Worm (Caenorhabditis elegans) whole organism, late embryonic: Measurements from ENCODE around the gene F58F9.6.

Experiments used
- C08G9.2 ChIP-seq: sonication (generic microtip); optimal IDR thresholded peaks from 2 replicates; lab custom pipeline; 2016; ENCODE audit warnings: mild to moderate bottlenecking, missing genetic modification characterization, moderate library complexity, missing compliant biosample characterization
- T23F11.4 ChIP-seq: fragments of 200-800 bp; sonication (Bioruptor generic); optimal IDR thresholded peaks from 2 replicates; lab custom pipeline; 2018; ENCODE audit warnings: mild to moderate bottlenecking, missing genetic modification characterization, missing compliant biosample characterization
- Y22D7AL.16 ChIP-seq: sonication (generic microtip); optimal IDR thresholded peaks from 2 replicates; lab custom pipeline; 2016; ENCODE audit warnings: missing genetic modification characterization, missing compliant biosample characterization
- ama-1 ChIP-seq: fragments of 150-350 bp; optimal IDR thresholded peaks from 2 replicates; lab custom pipeline; 2014
- ceh-45 ChIP-seq: fragments of 200-800 bp; sonication (Bioruptor generic); IDR thresholded peaks from 2 replicates; pipeline ENCODE4 v1.3.6; 2022; ENCODE audit warnings: missing genetic modification reagents, missing genetic modification characterization, missing compliant biosample characterization
- ceh-48 ChIP-seq: sonication (generic microtip); optimal IDR thresholded peaks from 2 replicates; lab custom pipeline; 2016; ENCODE audit warnings: missing genetic modification characterization, inconsistent platforms, missing compliant biosample characterization
- che-1 ChIP-seq: sonication (generic microtip); optimal IDR thresholded peaks from 2 replicates; lab custom pipeline; 2016; ENCODE audit warnings: mild to moderate bottlenecking, missing genetic modification characterization, missing compliant biosample characterization
- dve-1 ChIP-seq: sonication (generic microtip); optimal IDR thresholded peaks from 2 replicates; lab custom pipeline; 2017; ENCODE audit warnings: antibody characterized with exemption, mild to moderate bottlenecking, missing genetic modification characterization, missing compliant biosample characterization
- elt-2 ChIP-seq: sonication (generic microtip); optimal IDR thresholded peaks from 2 replicates; lab custom pipeline; 2016; ENCODE audit warnings: missing genetic modification reagents, missing genetic modification characterization, missing compliant biosample characterization
- fkh-10 ChIP-seq: fragments of 150-350 bp; optimal IDR thresholded peaks from 2 replicates; lab custom pipeline; 2014; ENCODE audit warnings: missing biosample characterization, missing genetic modification reagents, missing genetic modification characterization
- fkh-6 ChIP-seq: sonication (generic microtip); optimal IDR thresholded peaks from 2 replicates; lab custom pipeline; 2016; ENCODE audit warnings: missing genetic modification characterization, missing compliant biosample characterization
- gmeb-2 ChIP-seq: sonication (generic microtip); optimal IDR thresholded peaks from 2 replicates; lab custom pipeline; 2016; ENCODE audit warnings: missing genetic modification characterization, inconsistent platforms, missing compliant biosample characterization
- hlh-13 ChIP-seq: fragments of 200-800 bp; sonication (Bioruptor generic); optimal IDR thresholded peaks from 2 replicates; lab custom pipeline; 2018; ENCODE audit warnings: mild to moderate bottlenecking, missing genetic modification characterization, missing compliant biosample characterization
- hlh-6 ChIP-seq: sonication (generic microtip); optimal IDR thresholded peaks from 2 replicates; lab custom pipeline; 2016; ENCODE audit warnings: missing genotype, missing genetic modification characterization, missing compliant biosample characterization
- madf-2 ChIP-seq: sonication (generic microtip); optimal IDR thresholded peaks from 2 replicates; lab custom pipeline; 2017; ENCODE audit warnings: missing genetic modification characterization, missing compliant biosample characterization
- mec-3 ChIP-seq: sonication (generic microtip); optimal IDR thresholded peaks from 2 replicates; lab custom pipeline; 2016; ENCODE audit warnings: borderline replicate concordance, missing genetic modification characterization, missing compliant biosample characterization
- nfya-1 ChIP-seq: sonication (generic microtip); optimal IDR thresholded peaks from 2 replicates; lab custom pipeline; 2017; ENCODE audit warnings: missing genetic modification characterization, mild to moderate bottlenecking, missing compliant biosample characterization, antibody characterized with exemption, moderate library complexity
- npax-4 ChIP-seq: sonication (generic microtip); optimal IDR thresholded peaks from 2 replicates; lab custom pipeline; 2016; ENCODE audit warnings: missing genetic modification characterization, missing compliant biosample characterization
- pax-1 ChIP-seq: fragments of 150-350 bp; optimal IDR thresholded peaks from 2 replicates; lab custom pipeline; 2014; ENCODE audit warnings: missing biosample characterization, missing genetic modification characterization
- pha-2 ChIP-seq: sonication (generic microtip); optimal IDR thresholded peaks from 2 replicates; lab custom pipeline; 2017; ENCODE audit warnings: mild to moderate bottlenecking, missing genetic modification characterization, missing compliant biosample characterization
- ref-2 ChIP-seq: sonication (generic microtip); optimal IDR thresholded peaks from 2 replicates; lab custom pipeline; 2016; ENCODE audit warnings: missing genetic modification characterization, missing compliant biosample characterization
- sdc-2 ChIP-seq: sonication (generic microtip); optimal IDR thresholded peaks from 2 replicates; lab custom pipeline; 2016; ENCODE audit warnings: missing genotype, missing genetic modification characterization, missing compliant biosample characterization
- sox-4 ChIP-seq: sonication (generic microtip); optimal IDR thresholded peaks from 2 replicates; lab custom pipeline; 2017; ENCODE audit warnings: mild to moderate bottlenecking, missing genetic modification characterization, inconsistent platforms, missing compliant biosample characterization
- syd-9 ChIP-seq: sonication (generic microtip); optimal IDR thresholded peaks from 2 replicates; lab custom pipeline; 2016; ENCODE audit warnings: mild to moderate bottlenecking, missing genetic modification characterization, moderate library complexity, missing compliant biosample characterization
- tbx-7 ChIP-seq: sonication (generic microtip); optimal IDR thresholded peaks from 2 replicates; lab custom pipeline; 2016; ENCODE audit warnings: missing genotype, missing genetic modification characterization, missing compliant biosample characterization
- unc-3 ChIP-seq, 2 experiments: fragments of 200-800 bp in 1 of 2; sonication (Bioruptor generic) in 1 of 2; sonication (generic microtip) in 1 of 2; conservative IDR thresholded peaks in 1 of 2; optimal IDR thresholded peaks in 1 of 2; 2 replicates each; pipeline versions ENCODE4 v1.3.6 to Lab custom; 2016 to 2022; ENCODE audit warnings: missing compliant biosample characterization in 2 of 2, missing genetic modification characterization in 2 of 2, missing genetic modification reagents in 1 of 2
- zip-5 ChIP-seq: sonication (generic microtip); optimal IDR thresholded peaks from 2 replicates; lab custom pipeline; 2016; ENCODE audit warnings: missing genetic modification characterization, missing compliant biosample characterization
- ztf-16 ChIP-seq: sonication (generic microtip); optimal IDR thresholded peaks from 2 replicates; lab custom pipeline; 2017; ENCODE audit warnings: missing genetic modification characterization, missing compliant biosample characterization

F58F9.6 gene

ce11 chrIV:6201769-6202168, 35.6 kb downstream of the F58F9.6 start, which contains the start of gene tkr-2:
TSS of gene tkr-2 (plus strand) at chrIV:6202069.
- TF ChIP-seq unc-3 (GFP tag; conservative IDR thresholded peaks at IDR 0.05; lab: Robert Waterston, UW) (no peak), unc-3 (tag; optimal IDR thresholded peaks at IDR 0.05; lab: Kevin White, UChicago) (no peak), hlh-6 (no peak), pax-1 (tag; lab: Kevin White, UChicago) (no peak), ceh-48 (tag; lab: Kevin White, UChicago) (no peak), pha-2 (tag; lab: Kevin White, UChicago) (no peak), T23F11.4 (no peak), zip-5 (tag; lab: Kevin White, UChicago) (no peak), fkh-6 (tag; lab: Kevin White, UChicago) (no peak), che-1 (tag; lab: Kevin White, UChicago) (no peak), elt-2 (no peak), syd-9 (tag; lab: Kevin White, UChicago) (no peak)
- TF ChIP-seq, all 69 proteins: peak for 0

- TF ChIP-seq ref-2 (tag; lab: Kevin White, UChicago): no peak
- no peak for TF ChIP-seq ceh-45 (GFP tag; lab: Robert Waterston, UW)
- TF ChIP-seq hlh-13 (GFP tag; lab: Kevin White, UChicago): no peak
- TF ChIP-seq nfya-1: no peak
- no peak for TF ChIP-seq fkh-10 (GFP tag; lab: Kevin White, UChicago)
- no peak for TF ChIP-seq ama-1 (lab: Kevin White, UChicago)
- no peak for TF ChIP-seq T23F11.4
- TF ChIP-seq sdc-2 (tag; lab: Kevin White, UChicago): no peak
- no peak for TF ChIP-seq C08G9.2
- no peak for TF ChIP-seq sox-4 (tag; lab: Kevin White, UChicago)
- no peak for TF ChIP-seq dve-1 (tag; lab: Kevin White, UChicago)
- no peak for TF ChIP-seq ztf-16 (tag; lab: Kevin White, UChicago)
- no peak for TF ChIP-seq gmeb-2
- no peak for TF ChIP-seq mec-3 (tag; lab: Kevin White, UChicago)
These were observed 37.2 kb downstream of the F58F9.6 start for ce11 chrIV:6200249-6200648.

ce11 chrIV:6187160-6187559, 50.2 kb downstream of the F58F9.6 start:
- no peak for TF ChIP-seq tbx-7 (tag; lab: Kevin White, UChicago)
- no peak for TF ChIP-seq npax-4 (tag; lab: Kevin White, UChicago)
- no peak for TF ChIP-seq pax-1 (tag; lab: Kevin White, UChicago)
- no peak for TF ChIP-seq fkh-10 (GFP tag; lab: Kevin White, UChicago)
- TF ChIP-seq madf-2 (tag; lab: Kevin White, UChicago): no peak
- no peak for TF ChIP-seq Y22D7AL.16 (tag; lab: Kevin White, UChicago)
- TF ChIP-seq elt-2: no peak
